Fruit fly (Drosophila melanogaster) whole organism, pupa: ENCODE measurements around the gene CG17327.
A peak's percentile ranks its signal among the peaks of the same experiment; 100 is the strongest.

Source experiments
- CG10348 ChIP-seq: fragments of 200-800 bp; sonication (Bioruptor generic); IDR thresholded peaks from 2 replicates; pipeline ENCODE4 v1.3.6; 2022; ENCODE audit warnings: missing biosample characterization, missing genetic modification characterization
- CG14655 ChIP-seq: fragments of 200-800 bp; sonication (Bioruptor generic); optimal IDR thresholded peaks from 3 replicates; lab custom pipeline; 2017; ENCODE audit warnings: mild to moderate bottlenecking, missing biosample characterization, missing genetic modification reagents, missing genetic modification characterization
- CG15710 ChIP-seq: fragments of 200-800 bp; sonication (Bioruptor generic); optimal IDR thresholded peaks from 2 replicates; lab custom pipeline; 2018; ENCODE audit warnings: missing biosample characterization, mild to moderate bottlenecking, missing genetic modification characterization, moderate library complexity
- CG17806 ChIP-seq: fragments of 200-800 bp; sonication (Bioruptor generic); optimal IDR thresholded peaks from 2 replicates; lab custom pipeline; 2018; ENCODE audit warnings: missing biosample characterization, mild to moderate bottlenecking, missing genetic modification characterization, moderate library complexity
- EcR ChIP-seq: fragments of 200-800 bp; sonication (Bioruptor generic); optimal IDR thresholded peaks from 3 replicates; lab custom pipeline; 2019; ENCODE audit warnings: missing biosample characterization, missing genetic modification characterization, mild to moderate bottlenecking, moderate library complexity, missing genetic modification reagents
- Pif1B ChIP-seq: fragments of 200-800 bp; sonication (Bioruptor generic); optimal IDR thresholded peaks from 3 replicates; lab custom pipeline; 2016; ENCODE audit warnings: missing biosample characterization, missing genetic modification characterization
- Snoo ChIP-seq: fragments of 200-800 bp; sonication (Bioruptor generic); optimal IDR thresholded peaks from 3 replicates; lab custom pipeline; 2017; ENCODE audit warnings: missing biosample characterization, mild to moderate bottlenecking, missing genetic modification characterization, inconsistent platforms
- gl ChIP-seq: fragments of 200-800 bp; sonication (Bioruptor generic); optimal IDR thresholded peaks from 2 replicates; lab custom pipeline; 2018; ENCODE audit warnings: missing biosample characterization, mild to moderate bottlenecking, missing genetic modification characterization
- rn ChIP-seq: fragments of 200-800 bp; sonication (Bioruptor generic); IDR thresholded peaks from 2 replicates; pipeline ENCODE4 v1.3.6; 2022; ENCODE audit warnings: missing biosample characterization, missing genetic modification characterization

dm6 chr3R:13015811-13016766 is 18.6 kb upstream of the CG17327 start:
- TF ChIP-seq CG14655 (GFP tag; lab: Kevin White, UChicago) (peak; percentile 26), CG17806 (tag; lab: Kevin White, UChicago) (no peak), gl (peak; percentile 71), CG15710 (no peak), Snoo (tag; lab: Kevin White, UChicago) (no peak), CG10348 (GFP tag; lab: Robert Waterston, UW) (no peak), Pif1B (GFP tag; lab: Kevin White, UChicago) (no peak), rn (GFP tag; lab: Robert Waterston, UW) (no peak), EcR (GFP tag; lab: Kevin White, UChicago) (peak; percentile 85)
